Fruit fly (Drosophila melanogaster): Measurements from ENCODE around the gene CG31778.

dm6 chr2L:3719414-3719959, 14.2 kb upstream of the CG31778 start:
- TF ChIP-seq ttk (optimal IDR thresholded peaks at IDR 0.05) (no peak), h (optimal IDR thresholded peaks at IDR 0.05) (no peak), psq (optimal IDR thresholded peaks at IDR 0.05) (no peak), insv (optimal IDR thresholded peaks at IDR 0.05) (no peak), Myc (optimal IDR thresholded peaks at IDR 0.05) (no peak), Sin3A (optimal IDR thresholded peaks at IDR 0.05) (no peak)
